Worm (Caenorhabditis elegans) whole organism, young adult: ENCODE data around the gene nhr-247.
"Not testable (repeated sequence)": the region's sequence is repeated elsewhere in the genome, so short reads cannot be mapped to it uniquely, and the experiment has no call there.

ENCODE experiments used
- F33H1.4 ChIP-seq: fragments of 200-800 bp; sonication (Bioruptor generic); IDR thresholded peaks from 2 replicates; pipeline ENCODE4 v1.3.6; 2022; ENCODE audit warnings: missing genetic modification reagents, missing genetic modification characterization, missing compliant biosample characterization
- K11D2.4 ChIP-seq: fragments of 200-800 bp; sonication (Bioruptor generic); IDR thresholded peaks from 2 replicates; pipeline ENCODE4 v1.3.6; 2022; ENCODE audit warnings: missing genetic modification reagents, missing genetic modification characterization, missing compliant biosample characterization
- Y53G8AR.9 ChIP-seq: fragments of 200-800 bp; sonication (Bioruptor generic); conservative IDR thresholded peaks from 2 replicates; pipeline ENCODE4 v1.3.6; 2022; ENCODE audit warnings: missing genetic modification reagents, missing genetic modification characterization, missing compliant biosample characterization
- Y56A3A.18 ChIP-seq: fragments of 200-800 bp; sonication (Bioruptor generic); IDR thresholded peaks from 2 replicates; pipeline ENCODE4 v1.3.6; 2022; ENCODE audit warnings: missing genetic modification reagents, missing genetic modification characterization, missing compliant biosample characterization
- Y67H2A.10 ChIP-seq: fragments of 200-800 bp; sonication (Bioruptor generic); conservative IDR thresholded peaks from 2 replicates; pipeline ENCODE4 v1.3.6; 2022; ENCODE audit warnings: missing genetic modification reagents, missing genetic modification characterization, missing compliant biosample characterization
- Y79H2A.3 ChIP-seq: fragments of 200-800 bp; sonication (Bioruptor generic); conservative IDR thresholded peaks from 2 replicates; pipeline ENCODE4 v1.3.6; 2022; ENCODE audit warnings: missing genetic modification reagents, missing genetic modification characterization, missing compliant biosample characterization
- Y95B8A.8 ChIP-seq: fragments of 200-800 bp; sonication (Bioruptor generic); IDR thresholded peaks from 2 replicates; pipeline ENCODE4 v1.3.6; 2022; ENCODE audit warnings: missing genetic modification reagents, missing genetic modification characterization, missing compliant biosample characterization
- aptf-3 ChIP-seq: fragments of 200-800 bp; sonication (Bioruptor generic); IDR thresholded peaks from 2 replicates; pipeline ENCODE4 v1.3.6; 2022; ENCODE audit warnings: missing genetic modification characterization, missing compliant biosample characterization
- athp-1 ChIP-seq: sonication (generic microtip); optimal IDR thresholded peaks from 2 replicates; lab custom pipeline; 2017; ENCODE audit warnings: mild to moderate bottlenecking, missing genetic modification characterization, missing compliant biosample characterization
- attf-3 ChIP-seq: fragments of 200-800 bp; sonication (Bioruptor generic); conservative IDR thresholded peaks from 2 replicates; pipeline ENCODE4 v1.3.6; 2022; ENCODE audit warnings: missing genetic modification reagents, missing genetic modification characterization, missing compliant biosample characterization
- attf-6 ChIP-seq: fragments of 200-800 bp; sonication (Bioruptor generic); IDR thresholded peaks from 2 replicates; pipeline ENCODE4 v1.3.6; 2022; ENCODE audit warnings: missing genetic modification reagents, missing genetic modification characterization, missing compliant biosample characterization
- bed-1 ChIP-seq: fragments of 200-800 bp; sonication (Bioruptor generic); IDR thresholded peaks from 2 replicates; pipeline ENCODE4 v1.3.6; 2022; ENCODE audit warnings: missing genetic modification reagents, missing genetic modification characterization, missing compliant biosample characterization
- cebp-1 ChIP-seq, 2 experiments: fragments of 200-800 bp in 1 of 2; sonication (Bioruptor generic) in 1 of 2; sonication (generic microtip) in 1 of 2; IDR thresholded peaks in 1 of 2; optimal IDR thresholded peaks in 1 of 2; 2 replicates each; pipeline versions ENCODE4 v1.3.6 to Lab custom; 2017 to 2022; ENCODE audit warnings: missing compliant biosample characterization in 2 of 2, missing genetic modification characterization in 2 of 2, mild to moderate bottlenecking in 1 of 2, missing genetic modification reagents in 1 of 2, moderate library complexity in 1 of 2
- cebp-2 ChIP-seq: fragments of 200-800 bp; sonication (Bioruptor generic); IDR thresholded peaks from 2 replicates; pipeline ENCODE4 v1.3.6; 2022; ENCODE audit warnings: missing genetic modification characterization, missing compliant biosample characterization
- ceh-40 ChIP-seq: fragments of 200-800 bp; sonication (Bioruptor generic); IDR thresholded peaks from 2 replicates; pipeline ENCODE4 v1.3.6; 2022; ENCODE audit warnings: missing genetic modification characterization, missing compliant biosample characterization
- ceh-58 ChIP-seq: fragments of 200-800 bp; sonication (Bioruptor generic); IDR thresholded peaks from 2 replicates; pipeline ENCODE4 v1.3.6; 2022; ENCODE audit warnings: missing genetic modification characterization, missing compliant biosample characterization
- ceh-91 ChIP-seq: fragments of 200-800 bp; sonication (Bioruptor generic); IDR thresholded peaks from 2 replicates; pipeline ENCODE4 v1.3.6; 2022; ENCODE audit warnings: missing genetic modification reagents, missing genetic modification characterization, missing compliant biosample characterization
- chd-7 ChIP-seq: sonication (generic microtip); optimal IDR thresholded peaks from 2 replicates; lab custom pipeline; 2016; ENCODE audit warnings: mild to moderate bottlenecking, missing genetic modification characterization, moderate library complexity, missing compliant biosample characterization
- egl-44 ChIP-seq: fragments of 200-800 bp; sonication (Bioruptor generic); IDR thresholded peaks from 2 replicates; pipeline ENCODE4 v1.3.6; 2022; ENCODE audit warnings: missing genetic modification reagents, missing genetic modification characterization, missing compliant biosample characterization
- egrh-3 ChIP-seq: fragments of 200-800 bp; sonication (Bioruptor generic); IDR thresholded peaks from 2 replicates; pipeline ENCODE4 v1.3.6; 2022; ENCODE audit warnings: missing genetic modification reagents, missing genetic modification characterization, missing compliant biosample characterization
- ekl-4 ChIP-seq: fragments of 200-800 bp; sonication (Bioruptor generic); IDR thresholded peaks from 2 replicates; pipeline ENCODE4 v1.3.6; 2022; ENCODE audit warnings: missing genetic modification reagents, missing genetic modification characterization, missing compliant biosample characterization
- fkh-3 ChIP-seq: sonication (generic microtip); optimal IDR thresholded peaks from 2 replicates; lab custom pipeline; 2016; ENCODE audit warnings: mild to moderate bottlenecking, missing genetic modification characterization, missing compliant biosample characterization
- hmg-1.2 ChIP-seq: fragments of 200-800 bp; sonication (Bioruptor generic); IDR thresholded peaks from 2 replicates; pipeline ENCODE4 v1.3.6; 2022; ENCODE audit warnings: missing genetic modification reagents, missing genetic modification characterization, missing compliant biosample characterization
- hmg-20 ChIP-seq: fragments of 200-800 bp; sonication (Bioruptor generic); IDR thresholded peaks from 2 replicates; pipeline ENCODE4 v1.3.6; 2022; ENCODE audit warnings: missing genetic modification reagents, missing genetic modification characterization, missing compliant biosample characterization
- hsf-1 ChIP-seq: fragments of 200-800 bp; sonication (Bioruptor generic); IDR thresholded peaks from 2 replicates; pipeline ENCODE4 v1.3.6; 2022; ENCODE audit warnings: missing genetic modification reagents, missing genetic modification characterization, missing compliant biosample characterization
- let-526 ChIP-seq: fragments of 200-800 bp; sonication (Bioruptor generic); IDR thresholded peaks from 2 replicates; pipeline ENCODE4 v1.3.6; 2022; ENCODE audit warnings: missing genetic modification reagents, missing genetic modification characterization, missing compliant biosample characterization
- let-607 ChIP-seq, 2 experiments: fragments of 200-800 bp in 1 of 2; sonication (Bioruptor generic) in 1 of 2; sonication (generic microtip) in 1 of 2; optimal IDR thresholded peaks; 2 replicates each; lab custom pipeline; 2016 to 2018; ENCODE audit warnings: mild to moderate bottlenecking in 2 of 2, missing compliant biosample characterization in 2 of 2, missing genetic modification characterization in 2 of 2, moderate library complexity in 2 of 2, missing genotype in 1 of 2
- lin-26 ChIP-seq: fragments of 200-800 bp; sonication (Bioruptor generic); IDR thresholded peaks from 2 replicates; pipeline ENCODE4 v1.3.6; 2022; ENCODE audit warnings: missing genetic modification reagents, missing genetic modification characterization, missing compliant biosample characterization
- madf-3 ChIP-seq: fragments of 200-800 bp; sonication (Bioruptor generic); IDR thresholded peaks from 2 replicates; pipeline ENCODE4 v1.3.6; 2022; ENCODE audit warnings: missing genetic modification reagents, missing genetic modification characterization, missing compliant biosample characterization
- madf-8 ChIP-seq: fragments of 200-800 bp; sonication (Bioruptor generic); conservative IDR thresholded peaks from 2 replicates; pipeline ENCODE4 v1.3.6; 2022; ENCODE audit warnings: missing genetic modification reagents, missing genetic modification characterization, missing compliant biosample characterization
- mel-28 ChIP-seq: sonication (generic microtip); optimal IDR thresholded peaks from 2 replicates; lab custom pipeline; 2016; ENCODE audit warnings: borderline replicate concordance, mild to moderate bottlenecking, missing genetic modification characterization, missing compliant biosample characterization
- nfya-1 ChIP-seq: sonication (generic microtip); optimal IDR thresholded peaks from 2 replicates; lab custom pipeline; 2017; ENCODE audit warnings: antibody characterized with exemption, missing compliant biosample characterization, missing genetic modification characterization, borderline replicate concordance; ENCODE audit not compliant: insufficient read depth
- nhr-27 ChIP-seq: fragments of 200-800 bp; sonication (Bioruptor generic); optimal IDR thresholded peaks from 2 replicates; lab custom pipeline; 2018; ENCODE audit warnings: mild to moderate bottlenecking, missing genetic modification characterization, moderate library complexity, missing compliant biosample characterization
- nhr-80 ChIP-seq: sonication (generic microtip); optimal IDR thresholded peaks from 2 replicates; lab custom pipeline; 2016; ENCODE audit warnings: missing genetic modification characterization, missing compliant biosample characterization
- pbrm-1 ChIP-seq: fragments of 200-800 bp; sonication (Bioruptor generic); IDR thresholded peaks from 2 replicates; pipeline ENCODE4 v1.3.6; 2022; ENCODE audit warnings: missing genetic modification reagents, missing genetic modification characterization, missing compliant biosample characterization
- rcor-1 ChIP-seq: fragments of 200-800 bp; sonication (Bioruptor generic); IDR thresholded peaks from 2 replicates; pipeline ENCODE4 v1.3.6; 2022; ENCODE audit warnings: missing genetic modification reagents, missing genetic modification characterization, missing compliant biosample characterization
- rpc-1 ChIP-seq, 2 experiments: fragments of 150-350 bp in 1 of 2; sonication (generic microtip) in 1 of 2; optimal IDR thresholded peaks; 2 replicates each; lab custom pipeline; 2014 to 2018; ENCODE audit warnings: missing biosample characterization in 1 of 2, missing genetic modification characterization in 1 of 2, missing genetic modification reagents in 1 of 2, missing genotype in 1 of 2
- tbp1 ChIP-seq: fragments of 200-800 bp; sonication (Bioruptor generic); optimal IDR thresholded peaks from 2 replicates; lab custom pipeline; 2018; ENCODE audit warnings: mild to moderate bottlenecking, missing genetic modification characterization, missing compliant biosample characterization
- ztf-22 ChIP-seq: fragments of 200-800 bp; sonication (Bioruptor generic); optimal IDR thresholded peaks from 2 replicates; lab custom pipeline; 2018; ENCODE audit warnings: mild to moderate bottlenecking, missing genetic modification characterization, moderate library complexity, missing compliant biosample characterization
- ztf-25 ChIP-seq: fragments of 200-800 bp; sonication (Bioruptor generic); IDR thresholded peaks from 2 replicates; pipeline ENCODE4 v1.3.6; 2022; ENCODE audit warnings: missing genetic modification reagents, missing genetic modification characterization, missing compliant biosample characterization
- ztf-28 ChIP-seq: fragments of 200-800 bp; sonication (Bioruptor generic); IDR thresholded peaks from 2 replicates; pipeline ENCODE4 v1.3.6; 2022; ENCODE audit warnings: missing genetic modification reagents, missing genetic modification characterization, missing compliant biosample characterization

The nhr-247 gene

ce11 chrV:15320756-15321332 lies 1.9 kb upstream of the nhr-247 start (continued):
- TF ChIP-seq Y67H2A.10 (GFP tag; lab: Robert Waterston, UW) (0 out of 2 replicates have a peak, but pooled peaks have one; percentile 47), ceh-40 (peak; percentile 95), hsf-1 (GFP tag; lab: Robert Waterston, UW) (peak; percentile 99), ceh-58 (peak; percentile 94), rcor-1 (GFP tag; lab: Robert Waterston, UW) (peak; percentile 87), pbrm-1 (peak; percentile 87), cebp-1 (GFP tag; IDR thresholded peaks at IDR 0.05; lab: Robert Waterston, UW) (peak; percentile 57; the same call in 1 of the 2 replicates), ekl-4 (peak; percentile 95), tbp1 (GFP tag; lab: Kevin White, UChicago) (peak; percentile 9), Y53G8AR.9 (GFP tag; lab: Robert Waterston, UW) (peak; percentile 76; the same call in 1 of the 2 replicates), hmg-1.2 (0 out of 2 replicates have a peak, but pooled peaks have one; percentile 13), ceh-91 (GFP tag; lab: Robert Waterston, UW) (0 out of 2 replicates have a peak, but pooled peaks have one; percentile 32), Y95B8A.8 (GFP tag; lab: Robert Waterston, UW) (peak; percentile 87; the same call in 1 of the 2 replicates), attf-6 (GFP tag; lab: Robert Waterston, UW) (peak; percentile 82), cebp-2 (GFP tag; lab: Robert Waterston, UW) (0 out of 2 replicates have a peak, but pooled peaks have one; percentile 22), Y79H2A.3 (GFP tag; lab: Robert Waterston, UW) (peak; percentile 88), F33H1.4 (peak; percentile 23; the same call in 1 of the 2 replicates), mel-28 (tag; lab: Kevin White, UChicago) (peak; percentile 15), lin-26 (peak; percentile 83; the same call in 1 of the 2 replicates), egrh-3 (GFP tag; lab: Robert Waterston, UW) (peak; percentile 96), ztf-25 (peak; percentile 42; the same call in 1 of the 2 replicates), madf-3 (GFP tag; lab: Robert Waterston, UW) (peak; percentile 93), Y56A3A.18 (GFP tag; lab: Robert Waterston, UW) (peak; percentile 83), rpc-1 (optimal IDR thresholded peaks at IDR 0.05; lab: Kevin White, UChicago) (peak; percentile 26)
- TF ChIP-seq cebp-1, rpc-1 (tag; optimal IDR thresholded peaks at IDR 0.05; lab: Kevin White, UChicago): not testable (repeated sequence)

- 0 out of 2 replicates have a peak, but pooled peaks have one; percentile 7 for TF ChIP-seq ztf-28 (GFP tag; lab: Robert Waterston, UW)
- TF ChIP-seq F33H1.4 = peak; percentile 68
- peak; percentile 80 for TF ChIP-seq egrh-3 (GFP tag; lab: Robert Waterston, UW)
- TF ChIP-seq, all 124 proteins: peak for 3; not testable (repeated sequence) for 121
Measured at ce11 chrV:15321912-15322311, 870 bp upstream of the nhr-247 start.

- TF ChIP-seq chd-7 (tag; lab: Kevin White, UChicago) = no peak
- TF ChIP-seq nhr-80 (tag; lab: Kevin White, UChicago) = peak; percentile 23
Measured at ce11 chrV:15323417-15323816, 635 bp downstream of the nhr-247 start.

ce11 chrV:15327745-15328447 lies 5.1 kb downstream of the nhr-247 start, which contains the start of gene ZK1037.6:
Gene ZK1037.6 (minus strand): TSS chrV:15327795.
- TF ChIP-seq bed-1 (GFP tag; lab: Robert Waterston, UW) (no peak), nhr-27 (tag; lab: Kevin White, UChicago) (no peak), K11D2.4 (no peak), egl-44 (GFP tag; lab: Robert Waterston, UW) (no peak), aptf-3 (no peak), fkh-3 (no peak), nfya-1 (tag; lab: Kevin White, UChicago) (no peak), let-607 (tag; optimal IDR thresholded peaks at IDR 0.05; lab: Kevin White, UChicago) (no peak), madf-8 (GFP tag; lab: Robert Waterston, UW) (no peak), cebp-2 (GFP tag; lab: Robert Waterston, UW) (no peak), athp-1 (tag; lab: Kevin White, UChicago) (no peak), let-526 (GFP tag; lab: Robert Waterston, UW) (no peak), ztf-22 (GFP tag; lab: Kevin White, UChicago) (no peak), attf-3 (GFP tag; lab: Robert Waterston, UW) (no peak), hmg-20 (GFP tag; lab: Robert Waterston, UW) (no peak)
